Fruit fly (Drosophila melanogaster): ENCODE measurements around the gene CG11893.

DNA sequence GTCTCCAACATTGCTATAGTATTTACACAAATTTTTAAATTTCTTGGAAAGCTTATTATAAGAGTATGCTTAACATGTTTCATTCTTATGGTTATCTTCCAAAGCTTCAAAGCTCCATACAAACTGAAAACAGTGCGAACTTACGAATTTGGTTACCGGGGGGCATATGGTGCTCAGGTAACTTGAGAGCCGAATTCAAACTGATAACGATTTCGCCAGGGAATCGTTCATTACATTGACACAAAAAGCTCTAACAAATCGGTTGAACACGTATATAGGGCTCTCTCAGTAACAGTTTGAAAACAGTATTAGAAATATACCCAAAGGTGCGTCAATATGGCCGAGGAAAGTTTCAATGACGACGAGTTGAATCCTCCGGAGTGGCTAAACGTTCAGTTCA, 10.9 kb downstream of the CG11893 start, which contains the start of gene CG13659:
- TF ChIP-seq CG8478 (optimal IDR thresholded peaks at IDR 0.05) (no peak), CTCF (optimal IDR thresholded peaks at IDR 0.05) (no peak)
